Worm (Caenorhabditis elegans): ENCODE data around the gene K11D12.12.

The K11D12.12 gene

ce11 chrV:5040925-5041324, 11.1 kb upstream of the K11D12.12 start, which contains the start of gene K11D12.8:
TSS of gene K11D12.8 (minus strand) at chrV:5041001.
- TF ChIP-seq nhr-77 (tag; optimal IDR thresholded peaks at IDR 0.05) (no peak), ceh-82 (tag; optimal IDR thresholded peaks at IDR 0.05) (no peak), nhr-12 (tag; optimal IDR thresholded peaks at IDR 0.05) (no peak), mdl-1 (tag; optimal IDR thresholded peaks at IDR 0.05) (no peak), nhr-43 (tag; optimal IDR thresholded peaks at IDR 0.05; ENCODE audit: poor library complexity, severe bottlenecking) (no peak), ceh-16 (tag; optimal IDR thresholded peaks at IDR 0.05) (no peak), nhr-237 (tag; optimal IDR thresholded peaks at IDR 0.05) (no peak), ZK546.5 (tag; optimal IDR thresholded peaks at IDR 0.05) (no peak), unc-39 (tag; optimal IDR thresholded peaks at IDR 0.05) (no peak), eor-1 (tag; optimal IDR thresholded peaks at IDR 0.05) (no peak), nhr-28 (tag; optimal IDR thresholded peaks at IDR 0.05) (no peak), elt-2 (tag; optimal IDR thresholded peaks at IDR 0.05) (no peak), sea-2 (GFP tag; optimal IDR thresholded peaks at IDR 0.05) (no peak), nfya-1 (tag; optimal IDR thresholded peaks at IDR 0.05; ENCODE audit: insufficient read depth) (no peak), ceh-9 (tag; optimal IDR thresholded peaks at IDR 0.05) (no peak), elt-3 (tag; optimal IDR thresholded peaks at IDR 0.05) (no peak), lin-39 (tag; optimal IDR thresholded peaks at IDR 0.05) (no peak), snpc-4 (tag; optimal IDR thresholded peaks at IDR 0.05) (no peak)

ce11 chrV:5046103-5046502, 6.0 kb upstream of the K11D12.12 start, which contains the start of gene exc-14:
TSS of gene exc-14 (minus strand) at chrV:5046203.
- TF ChIP-seq jun-1 (tag; optimal IDR thresholded peaks at IDR 0.05) (no peak), skn-1 (tag; optimal IDR thresholded peaks at IDR 0.05) (no peak), lin-39 (tag; optimal IDR thresholded peaks at IDR 0.05) (no peak)

- TF ChIP-seq pqm-1 (tag; optimal IDR thresholded peaks at IDR 0.05): no peak
- TF ChIP-seq ztf-4 (tag; optimal IDR thresholded peaks at IDR 0.05): no peak
Measured at ce11 chrV:5046558-5046957, 5.5 kb upstream of the K11D12.12 start.

- TF ChIP-seq unc-39 (tag; optimal IDR thresholded peaks at IDR 0.05) (no peak), nhr-77 (tag; optimal IDR thresholded peaks at IDR 0.05) (peak; percentile 49), skn-1 (tag; optimal IDR thresholded peaks at IDR 0.05) (peak; percentile 77), elt-3 (tag; optimal IDR thresholded peaks at IDR 0.05) (peak in 1 of 3 experiments; percentile 12), ceh-28 (tag; optimal IDR thresholded peaks at IDR 0.05) (peak; percentile 74), daf-12 (tag; optimal IDR thresholded peaks at IDR 0.05) (no peak), ztf-4 (tag; optimal IDR thresholded peaks at IDR 0.05) (peak; percentile 43), elt-2 (tag; optimal IDR thresholded peaks at IDR 0.05) (peak; percentile 85), aly-2 (tag; optimal IDR thresholded peaks at IDR 0.05) (no peak), ztf-11 (tag; optimal IDR thresholded peaks at IDR 0.05) (peak; percentile 2), fkh-2 (tag; optimal IDR thresholded peaks at IDR 0.05) (no peak), nhr-67 (tag; optimal IDR thresholded peaks at IDR 0.05) (no peak), lsy-12 (tag; optimal IDR thresholded peaks at IDR 0.05) (peak; percentile 77), nhr-25 (tag; optimal IDR thresholded peaks at IDR 0.05) (peak; percentile 94), fos-1 (tag; optimal IDR thresholded peaks at IDR 0.05) (no peak), nhr-76 (tag; optimal IDR thresholded peaks at IDR 0.05) (no peak), ceh-16 (tag; optimal IDR thresholded peaks at IDR 0.05) (no peak), pqm-1 (tag; optimal IDR thresholded peaks at IDR 0.05) (peak; percentile 81), sea-2 (GFP tag; optimal IDR thresholded peaks at IDR 0.05) (peak; percentile 91), nhr-237 (tag; optimal IDR thresholded peaks at IDR 0.05) (no peak), fkh-10 (GFP tag; optimal IDR thresholded peaks at IDR 0.05) (peak; percentile 84), unc-62 (GFP tag; optimal IDR thresholded peaks at IDR 0.05) (peak; percentile 57), egl-27 (tag; optimal IDR thresholded peaks at IDR 0.05) (peak; percentile 26), pha-4 (tag; optimal IDR thresholded peaks at IDR 0.05) (peak; percentile 94), nhr-43 (tag; optimal IDR thresholded peaks at IDR 0.05; ENCODE audit: poor library complexity, severe bottlenecking) (peak; percentile 79), ceh-9 (tag; optimal IDR thresholded peaks at IDR 0.05) (no peak), zag-1 (tag; optimal IDR thresholded peaks at IDR 0.05) (peak; percentile 9), ZK546.5 (tag; optimal IDR thresholded peaks at IDR 0.05) (peak; percentile 77), nhr-12 (tag; optimal IDR thresholded peaks at IDR 0.05) (no peak), jun-1 (tag; optimal IDR thresholded peaks at IDR 0.05) (peak; percentile 95), ceh-82 (tag; optimal IDR thresholded peaks at IDR 0.05) (peak; percentile 61), egl-5 (tag; optimal IDR thresholded peaks at IDR 0.05) (peak; percentile 89), tbx-2 (tag; optimal IDR thresholded peaks at IDR 0.05) (peak; percentile 85), mml-1 (tag; optimal IDR thresholded peaks at IDR 0.05) (no peak), nfya-1 (tag; optimal IDR thresholded peaks at IDR 0.05; ENCODE audit: insufficient read depth) (peak; percentile 95), hmg-11 (tag; optimal IDR thresholded peaks at IDR 0.05) (peak; percentile 38), lin-15B (tag; optimal IDR thresholded peaks at IDR 0.05) (peak; percentile 90), nhr-28 (tag; optimal IDR thresholded peaks at IDR 0.05) (no peak), snpc-4 (tag; optimal IDR thresholded peaks at IDR 0.05) (peak; percentile 59), nhr-23 (tag; optimal IDR thresholded peaks at IDR 0.05) (peak; percentile 88), mdl-1 (tag; optimal IDR thresholded peaks at IDR 0.05) (no peak), ama-1 (optimal IDR thresholded peaks at IDR 0.05) (peak; percentile 96)
Measured at ce11 chrV:5049333-5049942, 2.6 kb upstream of the K11D12.12 start, which contains the start of the genes pqn-51 and K11D12.14. TSS of gene pqn-51 (plus strand) at chrV:5049607. TSS of gene K11D12.14 (plus strand) at chrV:5049636.
